Worm (Caenorhabditis elegans) whole organism, late embryonic: Measurements from ENCODE around the gene Y62H9A.7.

ENCODE experiments used
- ceh-2 ChIP-seq: sonication (generic microtip); optimal IDR thresholded peaks from 2 replicates; lab custom pipeline; 2016; ENCODE audit warnings: missing genotype, missing genetic modification characterization, missing compliant biosample characterization
- fkh-10 ChIP-seq: fragments of 150-350 bp; optimal IDR thresholded peaks from 2 replicates; lab custom pipeline; 2014; ENCODE audit warnings: missing biosample characterization, missing genetic modification reagents, missing genetic modification characterization
- fkh-6 ChIP-seq: sonication (generic microtip); optimal IDR thresholded peaks from 2 replicates; lab custom pipeline; 2016; ENCODE audit warnings: missing genetic modification characterization, missing compliant biosample characterization
- nhr-11 ChIP-seq: fragments of 150-350 bp; optimal IDR thresholded peaks from 2 replicates; lab custom pipeline; 2014; ENCODE audit warnings: missing biosample characterization, missing genetic modification characterization

- TF ChIP-seq fkh-10 (GFP tag; lab: Kevin White, UChicago) = no peak
- no peak for TF ChIP-seq nhr-11 (tag; lab: Kevin White, UChicago)
- TF ChIP-seq ceh-2 (tag; lab: Kevin White, UChicago) = no peak
- no peak for TF ChIP-seq fkh-6 (tag; lab: Kevin White, UChicago)
These were observed 22.7 kb upstream of the Y62H9A.7 start for ce11 chrX:11908226-11908625.
